Fruit fly (Drosophila melanogaster): ENCODE results near the gene CG34030.

- TF ChIP-seq h (optimal IDR thresholded peaks at IDR 0.05) = no peak
- no peak for TF ChIP-seq Myc (optimal IDR thresholded peaks at IDR 0.05)
Observed at dm6 chr3L:7094020-7094419, 19.0 kb upstream of the CG34030 start.

All from Kc167 (cell line).